Worm (Caenorhabditis elegans) whole organism, L3 larva: ENCODE data around the gene T02C1.1.

Experiments used
- R02D3.7 ChIP-seq: fragments of 150-350 bp; optimal IDR thresholded peaks from 2 replicates; lab custom pipeline; 2014; ENCODE audit warnings: missing biosample characterization, missing genetic modification characterization
- ZK546.5 ChIP-seq: sonication (generic microtip); optimal IDR thresholded peaks from 2 replicates; lab custom pipeline; 2017; ENCODE audit warnings: missing biosample characterization, missing genetic modification characterization
- ama-1 ChIP-seq: fragments of 150-350 bp; optimal IDR thresholded peaks from 2 replicates; lab custom pipeline; 2018
- ceh-28 ChIP-seq: fragments of 150-350 bp; optimal IDR thresholded peaks from 2 replicates; lab custom pipeline; 2014; ENCODE audit warnings: missing biosample characterization, missing genetic modification reagents, missing genetic modification characterization
- ceh-82 ChIP-seq: fragments of 150-350 bp; optimal IDR thresholded peaks from 2 replicates; lab custom pipeline; 2014; ENCODE audit warnings: missing biosample characterization, missing genetic modification characterization
- daf-12 ChIP-seq: fragments of 150-350 bp; optimal IDR thresholded peaks from 2 replicates; lab custom pipeline; 2014; ENCODE audit warnings: missing biosample characterization, missing genetic modification reagents, missing genetic modification characterization
- egl-27 ChIP-seq: sonication (generic microtip); optimal IDR thresholded peaks from 4 replicates; lab custom pipeline; 2017; ENCODE audit warnings: missing biosample characterization, missing genetic modification reagents, missing genetic modification characterization
- elt-1 ChIP-seq: fragments of 150-350 bp; optimal IDR thresholded peaks from 2 replicates; lab custom pipeline; 2014; ENCODE audit warnings: missing biosample characterization, missing genetic modification characterization
- elt-2 ChIP-seq: sonication (generic microtip); optimal IDR thresholded peaks from 2 replicates; lab custom pipeline; 2016; ENCODE audit warnings: missing genetic modification reagents, mild to moderate bottlenecking, missing genetic modification characterization, missing compliant biosample characterization
- elt-3 ChIP-seq, 3 experiments: fragments of 150-350 bp in 1 of 3; sonication (generic microtip) in 2 of 3; optimal IDR thresholded peaks; 2 replicates in 2 of 3; 4 replicates in 1 of 3; lab custom pipeline; 2014 to 2017; ENCODE audit warnings: missing biosample characterization in 3 of 3, missing genetic modification characterization in 3 of 3
- hmg-11 ChIP-seq: sonication (generic microtip); optimal IDR thresholded peaks from 2 replicates; lab custom pipeline; 2016; ENCODE audit warnings: missing genetic modification characterization, missing compliant biosample characterization
- jun-1 ChIP-seq: fragments of 150-350 bp; optimal IDR thresholded peaks from 2 replicates; lab custom pipeline; 2014; ENCODE audit warnings: missing biosample characterization, missing genetic modification reagents, missing genetic modification characterization
- lin-15B ChIP-seq: fragments of 150-350 bp; optimal IDR thresholded peaks from 2 replicates; lab custom pipeline; 2014; ENCODE audit warnings: missing biosample characterization, missing genetic modification characterization
- lin-39 ChIP-seq: fragments of 150-350 bp; optimal IDR thresholded peaks from 2 replicates; lab custom pipeline; 2018; ENCODE audit warnings: missing biosample characterization, missing genetic modification reagents, missing genetic modification characterization
- lsy-12 ChIP-seq: sonication (generic microtip); optimal IDR thresholded peaks from 2 replicates; lab custom pipeline; 2016; ENCODE audit warnings: mild to moderate bottlenecking, missing genetic modification characterization, missing compliant biosample characterization
- mdl-1 ChIP-seq: fragments of 150-350 bp; optimal IDR thresholded peaks from 2 replicates; lab custom pipeline; 2014; ENCODE audit warnings: missing biosample characterization, missing genetic modification characterization
- mml-1 ChIP-seq: fragments of 150-350 bp; sonication (generic microtip); optimal IDR thresholded peaks from 3 replicates; lab custom pipeline; 2014; ENCODE audit warnings: missing biosample characterization, missing genetic modification characterization
- nfya-1 ChIP-seq: sonication (generic microtip); optimal IDR thresholded peaks from 2 replicates; lab custom pipeline; 2017; ENCODE audit warnings: missing genetic modification characterization, mild to moderate bottlenecking, missing compliant biosample characterization, antibody characterized with exemption, moderate library complexity; ENCODE audit not compliant: insufficient read depth
- nhr-11 ChIP-seq: fragments of 150-350 bp; optimal IDR thresholded peaks from 2 replicates; lab custom pipeline; 2014; ENCODE audit warnings: missing biosample characterization, missing genetic modification characterization
- nhr-12 ChIP-seq: fragments of 150-350 bp; optimal IDR thresholded peaks from 2 replicates; lab custom pipeline; 2014; ENCODE audit warnings: missing biosample characterization, missing genetic modification characterization
- nhr-23 ChIP-seq: fragments of 150-350 bp; optimal IDR thresholded peaks from 2 replicates; lab custom pipeline; 2014; ENCODE audit warnings: missing biosample characterization, missing genetic modification reagents, missing genetic modification characterization
- nhr-237 ChIP-seq: fragments of 150-350 bp; optimal IDR thresholded peaks from 2 replicates; lab custom pipeline; 2014; ENCODE audit warnings: missing biosample characterization, missing genetic modification characterization
- nhr-25 ChIP-seq: sonication (generic microtip); optimal IDR thresholded peaks from 2 replicates; lab custom pipeline; 2017; ENCODE audit warnings: missing biosample characterization, missing genetic modification characterization
- nhr-28 ChIP-seq: fragments of 150-350 bp; optimal IDR thresholded peaks from 2 replicates; lab custom pipeline; 2014; ENCODE audit warnings: missing biosample characterization, missing genetic modification characterization
- nhr-43 ChIP-seq: sonication (generic microtip); optimal IDR thresholded peaks from 2 replicates; lab custom pipeline; 2016; ENCODE audit warnings: mild to moderate bottlenecking, missing genetic modification characterization, missing compliant biosample characterization; ENCODE audit not compliant: poor library complexity, severe bottlenecking
- nhr-76 ChIP-seq: fragments of 150-350 bp; sonication (generic microtip); optimal IDR thresholded peaks from 5 replicates; lab custom pipeline; 2014; ENCODE audit warnings: missing biosample characterization, missing genetic modification characterization
- nhr-77 ChIP-seq: fragments of 150-350 bp; optimal IDR thresholded peaks from 2 replicates; lab custom pipeline; 2014; ENCODE audit warnings: missing biosample characterization, missing genetic modification characterization
- pha-4 ChIP-seq: fragments of 150-350 bp; optimal IDR thresholded peaks from 2 replicates; lab custom pipeline; 2014; ENCODE audit warnings: missing biosample characterization, missing genetic modification reagents, missing genetic modification characterization
- pqm-1 ChIP-seq: fragments of 150-350 bp; optimal IDR thresholded peaks from 2 replicates; lab custom pipeline; 2017; ENCODE audit warnings: missing biosample characterization, missing genetic modification characterization, inconsistent platforms
- sea-2 ChIP-seq: fragments of 150-350 bp; sonication (generic microtip); optimal IDR thresholded peaks from 4 replicates; lab custom pipeline; 2014; ENCODE audit warnings: missing biosample characterization, missing genetic modification reagents, missing genetic modification characterization
- skn-1 ChIP-seq: fragments of 150-350 bp; optimal IDR thresholded peaks from 2 replicates; lab custom pipeline; 2014; ENCODE audit warnings: missing biosample characterization, missing genetic modification characterization
- snpc-4 ChIP-seq: fragments of 150-350 bp; optimal IDR thresholded peaks from 2 replicates; lab custom pipeline; 2014; ENCODE audit warnings: missing biosample characterization, missing genetic modification characterization
- tbx-2 ChIP-seq: sonication (generic microtip); optimal IDR thresholded peaks from 2 replicates; lab custom pipeline; 2016; ENCODE audit warnings: mild to moderate bottlenecking, missing genetic modification characterization, missing compliant biosample characterization
- unc-62 ChIP-seq: fragments of 150-350 bp; sonication (generic microtip); optimal IDR thresholded peaks from 4 replicates; lab custom pipeline; 2014; ENCODE audit warnings: missing biosample characterization, missing genetic modification reagents, missing genetic modification characterization
- ztf-11 ChIP-seq: fragments of 150-350 bp; optimal IDR thresholded peaks from 2 replicates; lab custom pipeline; 2014; ENCODE audit warnings: missing biosample characterization, missing genetic modification characterization
- ztf-4 ChIP-seq: fragments of 150-350 bp; optimal IDR thresholded peaks from 2 replicates; lab custom pipeline; 2014; ENCODE audit warnings: missing biosample characterization, missing genetic modification characterization

The T02C1.1 gene

DNA sequence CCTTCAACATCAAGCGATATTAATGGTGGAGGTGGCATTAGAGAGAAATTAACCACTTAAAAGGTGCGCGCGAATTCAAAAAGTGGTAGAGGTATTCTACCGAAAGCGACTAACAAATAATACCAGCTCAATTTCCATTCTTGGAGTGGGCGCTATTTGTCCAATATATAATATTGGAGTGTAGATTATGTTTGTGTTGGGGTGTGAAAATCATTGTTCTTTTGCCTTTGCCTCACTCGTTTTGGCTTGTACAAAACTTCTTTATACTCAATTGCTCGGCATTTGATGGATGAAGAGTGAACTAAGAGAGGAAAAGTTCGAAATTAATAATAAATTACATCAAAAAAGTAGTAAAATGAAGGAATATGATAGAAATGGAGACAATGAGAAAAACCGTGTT lies 16.2 kb upstream of the T02C1.1 start, which contains the start of gene T23G5.3:
T23G5.3 (minus strand) TSS at position 101 of the 400 bp plus-strand sequence.
- no peak for TF ChIP-seq nhr-76 (tag; lab: Kevin White, UChicago)
- TF ChIP-seq sea-2 (GFP tag; lab: Kevin White, UChicago) = no peak

DNA sequence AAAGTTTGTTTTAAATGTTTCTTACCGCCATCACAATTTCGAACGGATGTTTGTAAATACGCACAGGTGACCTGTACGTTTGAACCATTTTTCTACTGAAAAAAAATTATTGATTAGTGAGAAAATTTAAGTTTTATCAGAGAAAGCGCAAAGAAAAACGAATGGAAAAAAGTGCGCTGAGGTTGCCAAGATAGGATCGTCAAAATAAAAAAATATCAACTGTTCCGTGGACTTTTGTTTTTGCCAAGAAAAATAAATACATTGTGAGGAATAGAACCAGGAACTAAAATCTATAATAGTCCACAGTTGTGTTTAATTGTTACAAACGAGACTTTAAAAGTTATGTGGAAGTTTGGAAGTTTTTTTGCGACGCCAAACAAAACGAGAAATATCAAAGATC lies 11.1 kb upstream of the T02C1.1 start, which contains the start of gene T23G5.2:
T23G5.2 (minus strand) TSS at position 101 of the 400 bp plus-strand sequence.
- no peak for TF ChIP-seq nhr-25 (tag; lab: Kevin White, UChicago)
- TF ChIP-seq egl-27 (tag; lab: Kevin White, UChicago) = no peak
- no peak for TF ChIP-seq skn-1 (tag; lab: Kevin White, UChicago)
- TF ChIP-seq daf-12 = no peak
- TF ChIP-seq ama-1 (lab: Kevin White, UChicago) = no peak
- TF ChIP-seq nhr-43 (tag; lab: Kevin White, UChicago) = no peak
- TF ChIP-seq ceh-28 (tag; lab: Kevin White, UChicago) = no peak
- no peak for TF ChIP-seq jun-1 (tag; lab: Kevin White, UChicago)
- TF ChIP-seq nhr-77 (tag; lab: Kevin White, UChicago) = no peak
- no peak for TF ChIP-seq nhr-76 (tag; lab: Kevin White, UChicago)
- TF ChIP-seq nhr-23 = no peak
- no peak for TF ChIP-seq nhr-11 (tag; lab: Kevin White, UChicago)
- TF ChIP-seq lin-15B = no peak
- TF ChIP-seq sea-2 (GFP tag; lab: Kevin White, UChicago) = no peak
- TF ChIP-seq ceh-82 (tag; lab: Kevin White, UChicago) = no peak
- TF ChIP-seq ZK546.5 (tag; lab: Kevin White, UChicago) = no peak

DNA sequence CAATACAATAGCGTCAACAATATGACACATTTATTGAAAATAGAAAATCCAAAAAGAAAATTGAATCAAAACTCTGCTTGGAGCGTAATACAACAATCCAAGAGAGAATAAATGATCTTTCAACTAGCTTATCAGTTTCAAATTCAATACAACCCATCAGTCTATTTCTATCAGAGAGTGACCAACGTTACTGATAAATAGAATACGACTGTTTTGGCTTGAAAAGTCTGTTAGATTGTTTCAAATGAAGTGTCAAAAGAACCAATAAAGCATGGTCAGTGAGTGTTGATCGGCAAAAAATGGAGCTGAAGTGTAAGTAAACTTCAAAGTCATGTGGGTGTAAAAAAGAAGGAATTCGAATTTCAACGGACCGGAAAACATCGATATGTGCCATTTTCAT lies 9.7 kb upstream of the T02C1.1 start:
- TF ChIP-seq unc-62 (no peak), nfya-1 (no peak), snpc-4 (tag; lab: Kevin White, UChicago) (no peak), ztf-11 (tag; lab: Kevin White, UChicago) (no peak), pqm-1 (tag; lab: Kevin White, UChicago) (peak; percentile 11), jun-1 (tag; lab: Kevin White, UChicago) (no peak), nhr-76 (tag; lab: Kevin White, UChicago) (no peak), daf-12 (no peak), pha-4 (tag; lab: Kevin White, UChicago) (peak; percentile 2), tbx-2 (tag; lab: Kevin White, UChicago) (no peak), R02D3.7 (tag; lab: Kevin White, UChicago) (no peak), elt-2 (tag; lab: Kevin White, UChicago) (peak; percentile 42)

DNA sequence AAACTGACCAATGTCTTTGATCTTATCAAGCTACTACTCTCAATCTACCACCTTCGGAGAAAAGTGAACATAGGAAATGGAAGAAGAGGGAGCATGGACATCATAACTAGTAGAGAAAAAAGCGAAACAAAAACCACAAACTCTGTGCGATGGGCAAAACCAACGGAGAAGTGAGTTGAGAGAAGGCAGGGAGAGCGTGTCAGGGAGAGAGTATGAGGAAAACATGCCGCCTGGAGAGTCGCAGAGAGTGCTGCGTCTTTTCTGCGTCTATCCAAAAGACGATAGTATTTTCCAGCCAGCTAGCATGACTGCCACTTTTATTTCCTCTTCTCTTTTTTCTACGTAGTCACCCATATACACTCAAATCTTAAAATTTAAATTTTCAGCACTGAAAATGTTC lies 7.3 kb upstream of the T02C1.1 start, which contains the start of gene saeg-2:
saeg-2 (plus strand) TSS at position 381 of the 400 bp plus-strand sequence.
- TF ChIP-seq nhr-23 = no peak
- peak; percentile 58 for TF ChIP-seq nfya-1
- no peak for TF ChIP-seq nhr-28
- peak; percentile 6 for TF ChIP-seq skn-1 (tag; lab: Kevin White, UChicago)
- no peak for TF ChIP-seq nhr-43 (tag; lab: Kevin White, UChicago)
- TF ChIP-seq lin-39 (tag; lab: Kevin White, UChicago) = no peak
- no peak for TF ChIP-seq ZK546.5 (tag; lab: Kevin White, UChicago)
- TF ChIP-seq hmg-11 (tag; lab: Kevin White, UChicago) = peak; percentile 90
- no peak for TF ChIP-seq ceh-28 (tag; lab: Kevin White, UChicago)
- peak; percentile 19 for TF ChIP-seq jun-1 (tag; lab: Kevin White, UChicago)
- TF ChIP-seq ama-1 (lab: Kevin White, UChicago) = no peak
- TF ChIP-seq ztf-4 = no peak
- TF ChIP-seq elt-2 (tag; lab: Kevin White, UChicago) = peak; percentile 49
- TF ChIP-seq nhr-237 (tag; lab: Kevin White, UChicago) = no peak
- no peak for TF ChIP-seq lin-15B
- peak; percentile 55 for TF ChIP-seq pha-4 (tag; lab: Kevin White, UChicago)
- TF ChIP-seq elt-3 (tag; optimal IDR thresholded peaks at IDR 0.05; lab: Kevin White, UChicago) = no peak
- TF ChIP-seq daf-12 = no peak
- no peak for TF ChIP-seq mml-1 (tag; lab: Kevin White, UChicago)
- peak; percentile 7 for TF ChIP-seq nhr-25 (tag; lab: Kevin White, UChicago)
- TF ChIP-seq nhr-77 (tag; lab: Kevin White, UChicago) = no peak
- TF ChIP-seq snpc-4 (tag; lab: Kevin White, UChicago) = peak; percentile 19
- TF ChIP-seq mdl-1 = no peak

- TF ChIP-seq elt-1 (no peak), lsy-12 (tag; lab: Kevin White, UChicago) (no peak), lin-39 (tag; lab: Kevin White, UChicago) (no peak), nhr-23 (no peak), ztf-4 (no peak), pqm-1 (tag; lab: Kevin White, UChicago) (no peak), egl-27 (tag; lab: Kevin White, UChicago) (no peak), nhr-12 (no peak), nhr-43 (tag; lab: Kevin White, UChicago) (no peak)
Measured at ce11 chrIII:9242675-9243074, 4.7 kb upstream of the T02C1.1 start, which contains the start of gene dat-1. Gene dat-1 (plus strand): TSS chrIII:9242975.
